Worm (Caenorhabditis elegans) whole organism, L1 larva: Measurements from ENCODE around the gene nhr-28.

ENCODE experiments used
- C16A3.4 ChIP-seq: fragments of 150-350 bp; optimal IDR thresholded peaks from 2 replicates; lab custom pipeline; 2014; ENCODE audit warnings: missing biosample characterization, missing genetic modification characterization
- C34B4.2 ChIP-seq: sonication (generic microtip); optimal IDR thresholded peaks from 2 replicates; lab custom pipeline; 2017; ENCODE audit warnings: mild to moderate bottlenecking, missing genetic modification characterization, missing compliant biosample characterization
- Y116A8C.19 ChIP-seq: sonication (generic microtip); optimal IDR thresholded peaks from 2 replicates; lab custom pipeline; 2016; ENCODE audit warnings: missing compliant biosample characterization, missing genetic modification characterization, borderline replicate concordance
- alr-1 ChIP-seq: fragments of 200-800 bp; sonication (Bioruptor generic); optimal IDR thresholded peaks from 2 replicates; lab custom pipeline; 2018; ENCODE audit warnings: borderline replicate concordance, mild to moderate bottlenecking, missing genetic modification characterization, missing compliant biosample characterization
- aly-2 ChIP-seq: fragments of 150-350 bp; optimal IDR thresholded peaks from 2 replicates; lab custom pipeline; 2014; ENCODE audit warnings: missing biosample characterization, missing genetic modification characterization
- ceh-63 ChIP-seq: fragments of 200-800 bp; sonication (Bioruptor generic); optimal IDR thresholded peaks from 2 replicates; lab custom pipeline; 2018; ENCODE audit warnings: mild to moderate bottlenecking, missing genetic modification characterization, missing compliant biosample characterization
- ceh-82 ChIP-seq, 3 experiments: fragments of 150-350 bp in 1 of 3; sonication (generic microtip) in 2 of 3; optimal IDR thresholded peaks; 2 replicates each; lab custom pipeline; 2014 to 2017; ENCODE audit warnings: missing biosample characterization in 3 of 3, missing genetic modification characterization in 3 of 3
- ceh-88 ChIP-seq: fragments of 200-800 bp; sonication (Bioruptor generic); IDR thresholded peaks from 2 replicates; pipeline ENCODE4 v1.3.6; 2022; ENCODE audit warnings: missing genetic modification characterization, missing compliant biosample characterization
- dpl-1 ChIP-seq, 3 experiments: fragments of 150-350 bp in 2 of 3; sonication (generic microtip) in 1 of 3; optimal IDR thresholded peaks; 2 replicates each; lab custom pipeline; 2014 to 2017; ENCODE audit warnings: missing biosample characterization in 3 of 3, missing genetic modification characterization in 3 of 3, missing genetic modification reagents in 3 of 3
- dsc-1 ChIP-seq: sonication (generic microtip); optimal IDR thresholded peaks from 2 replicates; lab custom pipeline; 2016; ENCODE audit warnings: mild to moderate bottlenecking, missing genetic modification characterization, missing compliant biosample characterization
- efl-1 ChIP-seq, 4 experiments: fragments of 150-350 bp; optimal IDR thresholded peaks in 3 of 4; peaks in 1 of 4; 1 replicate in 1 of 4; 2 replicates in 3 of 4; lab custom pipeline; 2014; ENCODE audit warnings: missing biosample characterization in 2 of 4, missing genetic modification characterization in 2 of 4, missing genetic modification reagents in 2 of 4
- efl-3 ChIP-seq: fragments of 200-800 bp; sonication (Bioruptor generic); optimal IDR thresholded peaks from 2 replicates; lab custom pipeline; 2018; ENCODE audit warnings: mild to moderate bottlenecking, missing genetic modification characterization, missing compliant biosample characterization
- fkh-10 ChIP-seq: sonication (generic microtip); optimal IDR thresholded peaks from 2 replicates; lab custom pipeline; 2017; ENCODE audit warnings: missing biosample characterization, missing genetic modification reagents, missing genetic modification characterization
- fkh-8 ChIP-seq: sonication (generic microtip); optimal IDR thresholded peaks from 2 replicates; lab custom pipeline; 2016; ENCODE audit warnings: mild to moderate bottlenecking, missing genetic modification characterization, missing compliant biosample characterization
- fos-1 ChIP-seq: fragments of 150-350 bp; optimal IDR thresholded peaks from 2 replicates; lab custom pipeline; 2014; ENCODE audit warnings: missing biosample characterization, missing genetic modification characterization
- hlh-4 ChIP-seq: sonication (generic microtip); optimal IDR thresholded peaks from 2 replicates; lab custom pipeline; 2016; ENCODE audit warnings: mild to moderate bottlenecking, missing genetic modification characterization, missing compliant biosample characterization
- hpl-2 ChIP-seq: fragments of 150-350 bp; optimal IDR thresholded peaks from 2 replicates; lab custom pipeline; 2014; ENCODE audit warnings: missing biosample characterization, missing genetic modification reagents, missing genetic modification characterization
- irx-1 ChIP-seq: sonication (generic microtip); optimal IDR thresholded peaks from 2 replicates; lab custom pipeline; 2016; ENCODE audit warnings: missing genetic modification characterization, missing compliant biosample characterization
- isw-1 ChIP-seq: fragments of 200-800 bp; sonication (Bioruptor generic); IDR thresholded peaks from 2 replicates; pipeline ENCODE4 v1.3.6; 2022; ENCODE audit warnings: missing genetic modification characterization, missing compliant biosample characterization
- lin-15B ChIP-seq: fragments of 150-350 bp; sonication (generic microtip); optimal IDR thresholded peaks from 3 replicates; lab custom pipeline; 2014; ENCODE audit warnings: missing biosample characterization, missing genetic modification characterization
- lin-35 ChIP-seq, 2 experiments: fragments of 150-350 bp; optimal IDR thresholded peaks; 2 replicates each; lab custom pipeline; 2014; ENCODE audit warnings: missing biosample characterization in 2 of 2, missing genetic modification characterization in 2 of 2, missing genetic modification reagents in 2 of 2
- mef-2 ChIP-seq: fragments of 150-350 bp; optimal IDR thresholded peaks from 2 replicates; lab custom pipeline; 2014; ENCODE audit warnings: missing biosample characterization, missing genetic modification characterization
- mep-1 ChIP-seq: fragments of 150-350 bp; optimal IDR thresholded peaks from 2 replicates; lab custom pipeline; 2014; ENCODE audit warnings: missing biosample characterization, missing genetic modification characterization
- nhr-20 ChIP-seq: sonication (generic microtip); optimal IDR thresholded peaks from 2 replicates; lab custom pipeline; 2016; ENCODE audit warnings: mild to moderate bottlenecking, missing genetic modification characterization, missing compliant biosample characterization
- nhr-71 ChIP-seq: sonication (generic microtip); optimal IDR thresholded peaks from 2 replicates; lab custom pipeline; 2016; ENCODE audit warnings: mild to moderate bottlenecking, missing genetic modification characterization, moderate library complexity, missing compliant biosample characterization
- nhr-76 ChIP-seq: sonication (generic microtip); optimal IDR thresholded peaks from 2 replicates; lab custom pipeline; 2017; ENCODE audit warnings: missing biosample characterization, missing genetic modification characterization
- nhr-77 ChIP-seq: fragments of 150-350 bp; optimal IDR thresholded peaks from 2 replicates; lab custom pipeline; 2014; ENCODE audit warnings: missing biosample characterization, missing genetic modification characterization
- nhr-84 ChIP-seq: sonication (generic microtip); optimal IDR thresholded peaks from 2 replicates; lab custom pipeline; 2017; ENCODE audit warnings: missing biosample characterization, missing genetic modification characterization
- nhr-85 ChIP-seq: sonication (generic microtip); peaks from one replicate; lab custom pipeline; 2016; ENCODE audit warnings: missing genetic modification characterization, inconsistent platforms, missing compliant biosample characterization
- nhr-90 ChIP-seq: sonication (generic microtip); optimal IDR thresholded peaks from 2 replicates; lab custom pipeline; 2016; ENCODE audit warnings: mild to moderate bottlenecking, missing genetic modification characterization, missing compliant biosample characterization; ENCODE audit not compliant: poor library complexity
- pag-3 ChIP-seq: sonication (generic microtip); optimal IDR thresholded peaks from 2 replicates; lab custom pipeline; 2017; ENCODE audit warnings: missing genetic modification characterization, mild to moderate bottlenecking, missing compliant biosample characterization, antibody characterized with exemption, borderline replicate concordance; ENCODE audit not compliant: insufficient read depth
- pax-3 ChIP-seq: fragments of 200-800 bp; sonication (Bioruptor generic); optimal IDR thresholded peaks from 2 replicates; lab custom pipeline; 2018; ENCODE audit warnings: mild to moderate bottlenecking, missing genetic modification characterization, moderate library complexity, missing compliant biosample characterization
- pqm-1 ChIP-seq: sonication (generic microtip); optimal IDR thresholded peaks from 3 replicates; lab custom pipeline; 2017; ENCODE audit warnings: missing biosample characterization, missing genetic modification characterization
- rnt-1 ChIP-seq: sonication (generic microtip); optimal IDR thresholded peaks from 2 replicates; lab custom pipeline; 2016; ENCODE audit warnings: mild to moderate bottlenecking, missing genetic modification characterization, moderate library complexity, missing compliant biosample characterization
- snu-23 ChIP-seq: sonication (generic microtip); optimal IDR thresholded peaks from 2 replicates; lab custom pipeline; 2016; ENCODE audit warnings: missing genetic modification characterization, missing compliant biosample characterization
- sptf-1 ChIP-seq: fragments of 150-350 bp; optimal IDR thresholded peaks from 2 replicates; lab custom pipeline; 2014; ENCODE audit warnings: missing biosample characterization, missing genetic modification characterization
- swsn-7 ChIP-seq: sonication (generic microtip); optimal IDR thresholded peaks from 2 replicates; lab custom pipeline; 2016; ENCODE audit warnings: missing genetic modification characterization, missing compliant biosample characterization
- tlp-1 ChIP-seq: fragments of 150-350 bp; optimal IDR thresholded peaks from 2 replicates; lab custom pipeline; 2014; ENCODE audit warnings: missing biosample characterization, missing genetic modification characterization
- unc-130 ChIP-seq: fragments of 150-350 bp; optimal IDR thresholded peaks from 2 replicates; lab custom pipeline; 2017; ENCODE audit warnings: missing biosample characterization, missing genetic modification characterization, inconsistent platforms
- unc-62 ChIP-seq: fragments of 150-350 bp; optimal IDR thresholded peaks from 2 replicates; lab custom pipeline; 2014; ENCODE audit warnings: missing biosample characterization, missing genetic modification reagents, missing genetic modification characterization
- unc-98 ChIP-seq: fragments of 200-800 bp; sonication (Bioruptor generic); IDR thresholded peaks from 2 replicates; pipeline ENCODE4 v1.3.6; 2022; ENCODE audit warnings: missing genetic modification characterization, missing compliant biosample characterization
- vab-15 ChIP-seq: sonication (generic microtip); optimal IDR thresholded peaks from 2 replicates; lab custom pipeline; 2017; ENCODE audit warnings: missing genotype, mild to moderate bottlenecking, missing genetic modification characterization, missing compliant biosample characterization
- ztf-11 ChIP-seq, 2 experiments: sonication (generic microtip); optimal IDR thresholded peaks; 2 replicates each; lab custom pipeline; 2016 to 2017; ENCODE audit warnings: missing genetic modification characterization in 2 of 2, missing biosample characterization in 1 of 2, missing compliant biosample characterization in 1 of 2

Gene nhr-28

DNA sequence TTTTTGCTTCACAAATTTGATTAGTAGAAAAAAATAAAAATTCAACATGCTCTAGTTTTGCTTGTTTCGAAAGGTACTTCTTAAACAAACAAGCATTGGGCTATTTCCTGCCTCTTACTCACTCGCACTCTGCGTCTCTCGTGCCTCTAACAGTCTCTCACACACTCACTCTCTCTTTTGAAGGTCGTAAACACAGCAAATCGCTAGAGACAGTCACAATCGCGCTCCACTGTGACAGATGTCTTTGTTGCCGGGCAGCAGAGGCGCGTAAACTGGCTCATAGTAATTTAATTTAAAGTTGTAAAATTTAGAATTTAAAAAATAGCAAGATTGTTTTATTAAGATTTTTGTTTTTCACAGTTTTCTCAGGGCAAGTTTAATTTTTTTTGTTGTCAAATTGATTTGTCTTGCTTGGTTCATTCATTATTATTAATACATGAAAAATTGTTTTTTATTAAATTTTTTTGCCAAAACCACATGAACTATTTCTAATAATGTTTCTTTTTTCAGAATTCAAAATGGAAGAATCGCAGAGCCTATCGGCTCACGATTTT, 22.8 kb upstream of the nhr-28 start, which contains the start of gene taf-3 (continued):
- TF ChIP-seq fkh-10 (GFP tag; lab: Kevin White, UChicago) = no peak
- peak; percentile 35 for TF ChIP-seq nhr-85 (tag; lab: Kevin White, UChicago)
- peak in 2 of 3 experiments; percentile 46 to 52 for TF ChIP-seq dpl-1 (GFP tag; optimal IDR thresholded peaks at IDR 0.05; lab: Kevin White, UChicago)
- peak; percentile 5 for TF ChIP-seq nhr-77 (tag; lab: Kevin White, UChicago)
- no peak for TF ChIP-seq pqm-1 (tag; lab: Kevin White, UChicago)
- no peak for TF ChIP-seq Y116A8C.19
- TF ChIP-seq swsn-7 = peak; percentile 22
- TF ChIP-seq lin-35 (GFP tag; optimal IDR thresholded peaks at IDR 0.05; lab: Kevin White, UChicago) = peak; percentile 24 to 70
- no peak for TF ChIP-seq pax-3
- TF ChIP-seq hpl-2 = no peak
- no peak for TF ChIP-seq pag-3 (tag; lab: Kevin White, UChicago)
- TF ChIP-seq sptf-1 (tag; lab: Kevin White, UChicago) = no peak
- TF ChIP-seq rnt-1 (tag; lab: Kevin White, UChicago) = peak; percentile 62
- TF ChIP-seq fos-1 = peak; percentile 47
- TF ChIP-seq fkh-8 (tag; lab: Kevin White, UChicago) = no peak
- TF ChIP-seq nhr-71 (tag; lab: Kevin White, UChicago) = peak; percentile 58
- TF ChIP-seq alr-1 (tag; lab: Kevin White, UChicago) = no peak
- TF ChIP-seq C34B4.2 (tag; lab: Kevin White, UChicago) = no peak
- TF ChIP-seq nhr-76 (tag; lab: Kevin White, UChicago) = no peak
- TF ChIP-seq C16A3.4 (tag; lab: Kevin White, UChicago) = peak; percentile 59
- no peak for TF ChIP-seq ceh-88 (GFP tag; lab: Robert Waterston, UW)
- peak; percentile 9 for TF ChIP-seq dsc-1 (tag; lab: Kevin White, UChicago)
- no peak for TF ChIP-seq unc-130 (tag; lab: Kevin White, UChicago)
- TF ChIP-seq unc-98 (GFP tag; lab: Robert Waterston, UW) = no peak
- no peak for TF ChIP-seq mef-2 (tag; lab: Kevin White, UChicago)
- no peak for TF ChIP-seq efl-3 (GFP tag; lab: Kevin White, UChicago)
- TF ChIP-seq ztf-11 (tag; optimal IDR thresholded peaks at IDR 0.05; lab: Kevin White, UChicago) = no peak
- TF ChIP-seq ceh-63 (GFP tag; lab: Kevin White, UChicago) = no peak
- TF ChIP-seq nhr-84 (tag; lab: Kevin White, UChicago) = no peak
- no peak for TF ChIP-seq vab-15 (tag; lab: Kevin White, UChicago)
- TF ChIP-seq aly-2 (tag; lab: Kevin White, UChicago) = no peak
- peak; percentile 26 for TF ChIP-seq lin-15B (tag; lab: Kevin White, UChicago)
- TF ChIP-seq efl-1 (optimal IDR thresholded peaks at IDR 0.05; lab: Kevin White, UChicago) = peak; percentile 30 to 68
- no peak for TF ChIP-seq efl-1 (GFP tag; optimal IDR thresholded peaks at IDR 0.05 in 1 of 2; lab: Kevin White, UChicago)
- TF ChIP-seq isw-1 (GFP tag; lab: Robert Waterston, UW) = no peak
- TF ChIP-seq ceh-82 (tag; optimal IDR thresholded peaks at IDR 0.05; lab: Kevin White, UChicago) = peak in 1 of 3 experiments; percentile 61
- no peak for TF ChIP-seq hlh-4 (tag; lab: Kevin White, UChicago)
- TF ChIP-seq nhr-20 (tag; lab: Kevin White, UChicago) = peak; percentile 62
- TF ChIP-seq unc-62 (GFP tag; lab: Kevin White, UChicago) = no peak
- no peak for TF ChIP-seq nhr-90 (tag; lab: Kevin White, UChicago)
- TF ChIP-seq irx-1 (tag; lab: Kevin White, UChicago) = peak; percentile 20
- no peak for TF ChIP-seq tlp-1 (tag; lab: Kevin White, UChicago)
- TF ChIP-seq mep-1 (tag; lab: Kevin White, UChicago) = peak; percentile 34
- peak; percentile 57 for TF ChIP-seq snu-23 (GFP tag; lab: Kevin White, UChicago)
